Worm (Caenorhabditis elegans) whole organism, L2 larva: Measurements from ENCODE around the gene C28A5.2.
"Not testable (repeated sequence)": the region's sequence is repeated elsewhere in the genome, so short reads cannot be mapped to it uniquely, and the experiment has no call there.

Experiments
- C34F6.9 ChIP-seq: fragments of 150-350 bp; optimal IDR thresholded peaks from 2 replicates; lab custom pipeline; 2014; ENCODE audit warnings: missing biosample characterization, missing genetic modification characterization
- F13H6.1 ChIP-seq: sonication (generic microtip); optimal IDR thresholded peaks from 2 replicates; lab custom pipeline; 2016; ENCODE audit warnings: missing genetic modification characterization, missing compliant biosample characterization
- R02D3.7 ChIP-seq: fragments of 150-350 bp; optimal IDR thresholded peaks from 2 replicates; lab custom pipeline; 2014; ENCODE audit warnings: missing biosample characterization, missing genetic modification characterization
- Y55F3AM.14 ChIP-seq: fragments of 200-800 bp; sonication (Bioruptor generic); optimal IDR thresholded peaks from 2 replicates; lab custom pipeline; 2018; ENCODE audit warnings: mild to moderate bottlenecking, missing genetic modification characterization, missing compliant biosample characterization
- alr-1 ChIP-seq: fragments of 150-350 bp; optimal IDR thresholded peaks from 2 replicates; lab custom pipeline; 2014; ENCODE audit warnings: missing biosample characterization, missing genetic modification characterization
- ama-1 ChIP-seq: fragments of 150-350 bp; optimal IDR thresholded peaks from 2 replicates; lab custom pipeline; 2018; ENCODE audit warnings: inconsistent platforms
- ceh-82 ChIP-seq: fragments of 150-350 bp; optimal IDR thresholded peaks from 2 replicates; lab custom pipeline; 2014; ENCODE audit warnings: missing biosample characterization, missing genetic modification characterization
- crh-2 ChIP-seq: sonication (generic microtip); optimal IDR thresholded peaks from 2 replicates; lab custom pipeline; 2017; ENCODE audit warnings: missing biosample characterization, missing genetic modification characterization
- dmd-4 ChIP-seq: sonication (generic microtip); optimal IDR thresholded peaks from 2 replicates; lab custom pipeline; 2017; ENCODE audit warnings: missing biosample characterization, missing genetic modification characterization
- egl-27 ChIP-seq: sonication (generic microtip); optimal IDR thresholded peaks from 3 replicates; lab custom pipeline; 2017; ENCODE audit warnings: missing biosample characterization, missing genetic modification reagents, missing genetic modification characterization
- gmeb-1 ChIP-seq: fragments of 150-350 bp; optimal IDR thresholded peaks from 2 replicates; lab custom pipeline; 2014; ENCODE audit warnings: missing biosample characterization, missing genetic modification characterization
- lin-11 ChIP-seq: fragments of 150-350 bp; sonication (generic microtip); optimal IDR thresholded peaks from 2 replicates; lab custom pipeline; 2014; ENCODE audit warnings: missing biosample characterization, missing genetic modification characterization, inconsistent platforms, mixed read lengths
- lin-13 ChIP-seq: fragments of 150-350 bp; optimal IDR thresholded peaks from 2 replicates; lab custom pipeline; 2014; ENCODE audit warnings: missing biosample characterization, missing genetic modification reagents, missing genetic modification characterization
- lsy-2 ChIP-seq, 2 experiments: fragments of 150-350 bp in 1 of 2; sonication (generic microtip) in 1 of 2; optimal IDR thresholded peaks; 2 replicates each; lab custom pipeline; 2014 to 2017; ENCODE audit warnings: missing biosample characterization in 2 of 2, missing genetic modification characterization in 2 of 2
- mab-5 ChIP-seq: fragments of 150-350 bp; optimal IDR thresholded peaks from 2 replicates; lab custom pipeline; 2014; ENCODE audit warnings: missing biosample characterization, missing genetic modification characterization
- nhr-10 ChIP-seq: sonication (generic microtip); optimal IDR thresholded peaks from 2 replicates; lab custom pipeline; 2017; ENCODE audit warnings: missing biosample characterization, missing genetic modification characterization
- nhr-129 ChIP-seq: fragments of 150-350 bp; optimal IDR thresholded peaks from 2 replicates; lab custom pipeline; 2014; ENCODE audit warnings: missing biosample characterization, missing genetic modification characterization
- nhr-21 ChIP-seq: fragments of 150-350 bp; optimal IDR thresholded peaks from 2 replicates; lab custom pipeline; 2014; ENCODE audit warnings: missing biosample characterization, missing genetic modification characterization
- nhr-23 ChIP-seq: fragments of 150-350 bp; optimal IDR thresholded peaks from 2 replicates; lab custom pipeline; 2014; ENCODE audit warnings: missing biosample characterization, missing genetic modification reagents, missing genetic modification characterization
- nhr-237 ChIP-seq: fragments of 150-350 bp; optimal IDR thresholded peaks from 2 replicates; lab custom pipeline; 2014; ENCODE audit warnings: missing biosample characterization, missing genetic modification characterization
- nhr-25 ChIP-seq: fragments of 150-350 bp; sonication (generic microtip); optimal IDR thresholded peaks from 3 replicates; lab custom pipeline; 2014; ENCODE audit warnings: missing biosample characterization, missing genetic modification characterization
- nhr-77 ChIP-seq: fragments of 150-350 bp; optimal IDR thresholded peaks from 2 replicates; lab custom pipeline; 2014; ENCODE audit warnings: missing biosample characterization, missing genetic modification characterization
- sem-4 ChIP-seq: fragments of 150-350 bp; optimal IDR thresholded peaks from 2 replicates; lab custom pipeline; 2014; ENCODE audit warnings: missing biosample characterization, missing genetic modification reagents, missing genetic modification characterization
- skn-1 ChIP-seq: sonication (generic microtip); optimal IDR thresholded peaks from 2 replicates; lab custom pipeline; 2017; ENCODE audit warnings: missing biosample characterization, missing genetic modification characterization
- sma-3 ChIP-seq: sonication (generic microtip); optimal IDR thresholded peaks from 2 replicates; lab custom pipeline; 2016; ENCODE audit warnings: missing genetic modification reagents, missing genetic modification characterization, missing compliant biosample characterization
- sma-9 ChIP-seq, 2 experiments: fragments of 150-350 bp in 1 of 2; sonication (generic microtip) in 1 of 2; optimal IDR thresholded peaks; 2 replicates each; lab custom pipeline; 2014 to 2016; ENCODE audit warnings: missing genetic modification characterization in 2 of 2, mild to moderate bottlenecking in 1 of 2, missing biosample characterization in 1 of 2, missing compliant biosample characterization in 1 of 2, missing genetic modification reagents in 1 of 2, moderate library complexity in 1 of 2
- snpc-4 ChIP-seq: fragments of 150-350 bp; optimal IDR thresholded peaks from 2 replicates; lab custom pipeline; 2014; ENCODE audit warnings: missing biosample characterization, missing genetic modification characterization
- unc-39 ChIP-seq: fragments of 150-350 bp; optimal IDR thresholded peaks from 2 replicates; lab custom pipeline; 2014; ENCODE audit warnings: missing biosample characterization, missing genetic modification characterization
- unc-55 ChIP-seq: fragments of 150-350 bp; sonication (generic microtip); optimal IDR thresholded peaks from 3 replicates; lab custom pipeline; 2014; ENCODE audit warnings: missing biosample characterization, missing genetic modification reagents, missing genetic modification characterization
- unc-62 ChIP-seq: fragments of 150-350 bp; optimal IDR thresholded peaks from 2 replicates; lab custom pipeline; 2014; ENCODE audit warnings: missing biosample characterization, missing genetic modification reagents, missing genetic modification characterization
- zag-1 ChIP-seq: fragments of 150-350 bp; optimal IDR thresholded peaks from 2 replicates; lab custom pipeline; 2014; ENCODE audit warnings: missing biosample characterization, missing genetic modification characterization
- ztf-1 ChIP-seq: fragments of 200-800 bp; sonication (Bioruptor generic); conservative IDR thresholded peaks from 2 replicates; pipeline ENCODE4 v1.3.6; 2022; ENCODE audit warnings: missing genetic modification characterization, missing compliant biosample characterization
- ztf-4 ChIP-seq: fragments of 150-350 bp; optimal IDR thresholded peaks from 2 replicates; lab custom pipeline; 2014; ENCODE audit warnings: missing biosample characterization, missing genetic modification characterization

Gene C28A5.2

ce11 chrIII:4428797-4429196, 10.5 kb downstream of the C28A5.2 start:
- TF ChIP-seq unc-55 (GFP tag; lab: Kevin White, UChicago) (peak; percentile 11), ceh-82 (tag; lab: Kevin White, UChicago) (no peak), nhr-129 (peak; percentile 14), nhr-237 (no peak)

ce11 chrIII:4426711-4427218, 12.6 kb downstream of the C28A5.2 start:
- TF ChIP-seq lsy-2 (tag; optimal IDR thresholded peaks at IDR 0.05; lab: Kevin White, UChicago), result peak; percentile 37 to 44
- peak; percentile 95 for TF ChIP-seq snpc-4 (tag; lab: Kevin White, UChicago)
- peak; percentile 13 for TF ChIP-seq sma-9 (GFP tag; optimal IDR thresholded peaks at IDR 0.05; lab: Kevin White, UChicago)
- TF ChIP-seq sma-9 (tag; optimal IDR thresholded peaks at IDR 0.05; lab: Kevin White, UChicago), result not testable (repeated sequence)

- TF ChIP-seq nhr-129 (peak; percentile 38), sma-9 (GFP tag; optimal IDR thresholded peaks at IDR 0.05; lab: Kevin White, UChicago) (peak; percentile 61), sma-9 (tag; optimal IDR thresholded peaks at IDR 0.05; lab: Kevin White, UChicago) (no peak), egl-27 (no peak), ama-1 (lab: Kevin White, UChicago) (peak; percentile 48), F13H6.1 (peak; percentile 59), unc-55 (GFP tag; lab: Kevin White, UChicago) (peak; percentile 62), ztf-1 (GFP tag; lab: Robert Waterston, UW) (no peak), lsy-2 (tag; optimal IDR thresholded peaks at IDR 0.05; lab: Kevin White, UChicago) (peak; percentile 61 to 82), lin-13 (GFP tag; lab: Kevin White, UChicago) (peak; percentile 52), skn-1 (tag; lab: Kevin White, UChicago) (no peak), gmeb-1 (tag; lab: Kevin White, UChicago) (peak; percentile 88), lin-11 (tag; lab: Kevin White, UChicago) (peak; percentile 43), unc-62 (GFP tag; lab: Kevin White, UChicago) (no peak), unc-39 (tag; lab: Kevin White, UChicago) (no peak), sma-3 (GFP tag; lab: Kevin White, UChicago) (peak; percentile 67), C34F6.9 (peak; percentile 73), ztf-4 (tag; lab: Kevin White, UChicago) (no peak), alr-1 (tag; lab: Kevin White, UChicago) (no peak), Y55F3AM.14 (GFP tag; lab: Kevin White, UChicago) (no peak), nhr-25 (tag; lab: Kevin White, UChicago) (peak; percentile 20), R02D3.7 (tag; lab: Kevin White, UChicago) (no peak), nhr-21 (tag; lab: Kevin White, UChicago) (peak; percentile 38), nhr-77 (tag; lab: Kevin White, UChicago) (no peak), snpc-4 (tag; lab: Kevin White, UChicago) (peak; percentile 58), dmd-4 (tag; lab: Kevin White, UChicago) (no peak), mab-5 (peak; percentile 6), crh-2 (peak; percentile 66)
Measured at ce11 chrIII:4419117-4419978, 20.0 kb downstream of the C28A5.2 start, which contains the start of the genes R07E5.7 and cku-80. R07E5.7 (minus strand) TSS chrIII:4419167. cku-80 (plus strand) TSS chrIII:4419848.

- TF ChIP-seq ceh-82 (tag; lab: Kevin White, UChicago), result no peak
- TF ChIP-seq ama-1 (lab: Kevin White, UChicago), result no peak
- no peak for TF ChIP-seq sma-3 (GFP tag; lab: Kevin White, UChicago)
- TF ChIP-seq, all 48 proteins: peak for 0
Measured at ce11 chrIII:4417956-4418355, 21.4 kb downstream of the C28A5.2 start, which contains the start of the genes R07E5.19 and pdcd-2. R07E5.19 (minus strand) TSS chrIII:4418056. pdcd-2 (minus strand) TSS chrIII:4418057.

ce11 chrIII:4415135-4415534, 24.2 kb downstream of the C28A5.2 start, which contains the start of gene R07E5.11:
R07E5.11 (minus strand) TSS chrIII:4415235.
- TF ChIP-seq sem-4 (tag; lab: Kevin White, UChicago) (no peak), nhr-25 (tag; lab: Kevin White, UChicago) (no peak), Y55F3AM.14 (GFP tag; lab: Kevin White, UChicago) (no peak), nhr-23 (no peak), nhr-10 (tag; lab: Kevin White, UChicago) (no peak), skn-1 (tag; lab: Kevin White, UChicago) (no peak), zag-1 (tag; lab: Kevin White, UChicago) (no peak), lin-13 (GFP tag; lab: Kevin White, UChicago) (no peak)
